Worm (Caenorhabditis elegans) whole organism, mixed stage, embryonic: ENCODE results near the gene nlp-56.
"Not testable (repeated sequence)": the region's sequence is repeated elsewhere in the genome, so short reads cannot be mapped to it uniquely, and the experiment has no call there.

Source experiments
- M03D4.4 ChIP-seq: sonication (generic microtip); optimal IDR thresholded peaks from 2 replicates; lab custom pipeline; 2017; ENCODE audit warnings: mild to moderate bottlenecking, missing genetic modification characterization, missing compliant biosample characterization
- bed-3 ChIP-seq: fragments of 200-800 bp; sonication (Bioruptor generic); optimal IDR thresholded peaks from 3 replicates; lab custom pipeline; 2018; ENCODE audit warnings: mild to moderate bottlenecking, missing genetic modification characterization, moderate library complexity, missing compliant biosample characterization
- blmp-1 ChIP-seq: fragments of 150-350 bp; optimal IDR thresholded peaks from 2 replicates; lab custom pipeline; 2014; ENCODE audit warnings: missing biosample characterization, missing genetic modification characterization
- ceh-39 ChIP-seq: fragments of 150-350 bp; optimal IDR thresholded peaks from 2 replicates; lab custom pipeline; 2014; ENCODE audit warnings: missing biosample characterization, missing genetic modification characterization
- ceh-83 ChIP-seq: fragments of 200-800 bp; sonication (Bioruptor generic); optimal IDR thresholded peaks from 2 replicates; lab custom pipeline; 2018; ENCODE audit warnings: mild to moderate bottlenecking, missing genetic modification characterization, missing compliant biosample characterization
- ces-1 ChIP-seq: fragments of 150-350 bp; optimal IDR thresholded peaks from 2 replicates; lab custom pipeline; 2014; ENCODE audit warnings: missing biosample characterization, missing genetic modification reagents, missing genetic modification characterization
- cnd-1 ChIP-seq: fragments of 200-800 bp; sonication (Bioruptor generic); optimal IDR thresholded peaks from 2 replicates; lab custom pipeline; 2018; ENCODE audit warnings: mild to moderate bottlenecking, missing genetic modification characterization, missing compliant biosample characterization
- drap-1 ChIP-seq: fragments of 200-800 bp; sonication (Bioruptor generic); optimal IDR thresholded peaks from 3 replicates; lab custom pipeline; 2018; ENCODE audit warnings: mild to moderate bottlenecking, missing genetic modification characterization, missing compliant biosample characterization
- elt-3 ChIP-seq: fragments of 150-350 bp; optimal IDR thresholded peaks from 2 replicates; lab custom pipeline; 2014; ENCODE audit warnings: missing biosample characterization, missing genetic modification characterization
- flh-1 ChIP-seq: fragments of 200-800 bp; sonication (Bioruptor generic); optimal IDR thresholded peaks from 2 replicates; lab custom pipeline; 2018; ENCODE audit warnings: mild to moderate bottlenecking, missing genetic modification characterization, moderate library complexity, missing compliant biosample characterization
- ham-2 ChIP-seq: fragments of 200-800 bp; sonication (Bioruptor generic); optimal IDR thresholded peaks from 2 replicates; lab custom pipeline; 2018; ENCODE audit warnings: mild to moderate bottlenecking, missing genetic modification characterization, missing compliant biosample characterization
- hlh-1 ChIP-seq: fragments of 150-350 bp; optimal IDR thresholded peaks from 2 replicates; lab custom pipeline; 2014; ENCODE audit warnings: missing biosample characterization, missing genetic modification reagents, missing genetic modification characterization
- lin-13 ChIP-seq: fragments of 150-350 bp; optimal IDR thresholded peaks from 2 replicates; lab custom pipeline; 2014; ENCODE audit warnings: missing biosample characterization, missing genetic modification characterization
- lin-32 ChIP-seq: fragments of 200-800 bp; sonication (Bioruptor generic); optimal IDR thresholded peaks from 2 replicates; lab custom pipeline; 2018; ENCODE audit warnings: mild to moderate bottlenecking, missing genetic modification characterization, missing compliant biosample characterization
- lsy-2 ChIP-seq: fragments of 150-350 bp; optimal IDR thresholded peaks from 2 replicates; lab custom pipeline; 2014; ENCODE audit warnings: missing biosample characterization, missing genetic modification characterization
- mab-5 ChIP-seq: fragments of 150-350 bp; optimal IDR thresholded peaks from 2 replicates; lab custom pipeline; 2014; ENCODE audit warnings: missing biosample characterization, missing genetic modification characterization
- mep-1 ChIP-seq: fragments of 150-350 bp; optimal IDR thresholded peaks from 2 replicates; lab custom pipeline; 2017; ENCODE audit warnings: missing biosample characterization, missing genetic modification reagents, missing genetic modification characterization, inconsistent platforms
- mls-2 ChIP-seq: sonication (generic microtip); optimal IDR thresholded peaks from 2 replicates; lab custom pipeline; 2016; ENCODE audit warnings: mild to moderate bottlenecking, missing genetic modification characterization, moderate library complexity, missing compliant biosample characterization
- nhr-12 ChIP-seq: fragments of 150-350 bp; optimal IDR thresholded peaks from 2 replicates; lab custom pipeline; 2014; ENCODE audit warnings: missing biosample characterization, missing genetic modification characterization
- nhr-237 ChIP-seq: fragments of 150-350 bp; optimal IDR thresholded peaks from 2 replicates; lab custom pipeline; 2014; ENCODE audit warnings: missing biosample characterization, missing genetic modification characterization
- nhr-28 ChIP-seq: fragments of 150-350 bp; optimal IDR thresholded peaks from 2 replicates; lab custom pipeline; 2014; ENCODE audit warnings: missing biosample characterization, missing genetic modification characterization
- nhr-76 ChIP-seq: sonication (generic microtip); optimal IDR thresholded peaks from 2 replicates; lab custom pipeline; 2017; ENCODE audit warnings: missing biosample characterization, missing genetic modification characterization
- pha-4 ChIP-seq: fragments of 150-350 bp; optimal IDR thresholded peaks from 2 replicates; lab custom pipeline; 2018; ENCODE audit warnings: missing biosample characterization, missing genetic modification reagents, missing genetic modification characterization
- sem-2 ChIP-seq: fragments of 200-800 bp; sonication (Bioruptor generic); optimal IDR thresholded peaks from 2 replicates; lab custom pipeline; 2018; ENCODE audit warnings: mild to moderate bottlenecking, missing genetic modification characterization, missing compliant biosample characterization
- snpc-4 ChIP-seq: fragments of 150-350 bp; optimal IDR thresholded peaks from 2 replicates; lab custom pipeline; 2014; ENCODE audit warnings: missing biosample characterization, missing genetic modification characterization
- sptf-1 ChIP-seq: sonication (generic microtip); optimal IDR thresholded peaks from 2 replicates; lab custom pipeline; 2017; ENCODE audit warnings: mild to moderate bottlenecking, missing genetic modification characterization, moderate library complexity, missing compliant biosample characterization
- unc-120 ChIP-seq: sonication (generic microtip); optimal IDR thresholded peaks from 2 replicates; lab custom pipeline; 2017; ENCODE audit warnings: missing genetic modification characterization, missing compliant biosample characterization; ENCODE audit not compliant: poor library complexity, severe bottlenecking
- unc-39 ChIP-seq: fragments of 150-350 bp; optimal IDR thresholded peaks from 2 replicates; lab custom pipeline; 2014; ENCODE audit warnings: missing biosample characterization, missing genetic modification characterization
- unc-62 ChIP-seq: fragments of 150-350 bp; optimal IDR thresholded peaks from 2 replicates; lab custom pipeline; 2014; ENCODE audit warnings: missing biosample characterization, missing genetic modification reagents, missing genetic modification characterization
- zip-8 ChIP-seq: fragments of 150-350 bp; optimal IDR thresholded peaks from 2 replicates; lab custom pipeline; 2014; ENCODE audit warnings: missing biosample characterization, missing genetic modification characterization
- ztf-11 ChIP-seq: fragments of 150-350 bp; optimal IDR thresholded peaks from 2 replicates; lab custom pipeline; 2014; ENCODE audit warnings: missing biosample characterization, missing genetic modification characterization

The nlp-56 gene

ce11 chrIV:14781537-14781936 lies 3.0 kb downstream of the nlp-56 start, which contains the start of gene Y57G11C.8:
TSS of gene Y57G11C.8 (plus strand) at chrIV:14781837.
- TF ChIP-seq nhr-76 (tag; lab: Kevin White, UChicago) (no peak), zip-8 (tag; lab: Kevin White, UChicago) (no peak), flh-1 (no peak), pha-4 (tag; lab: Kevin White, UChicago) (no peak), ceh-83 (no peak), hlh-1 (tag; lab: Kevin White, UChicago) (no peak), lin-13 (tag; lab: Kevin White, UChicago) (no peak)
- TF ChIP-seq, all 35 proteins: peak for 0

DNA sequence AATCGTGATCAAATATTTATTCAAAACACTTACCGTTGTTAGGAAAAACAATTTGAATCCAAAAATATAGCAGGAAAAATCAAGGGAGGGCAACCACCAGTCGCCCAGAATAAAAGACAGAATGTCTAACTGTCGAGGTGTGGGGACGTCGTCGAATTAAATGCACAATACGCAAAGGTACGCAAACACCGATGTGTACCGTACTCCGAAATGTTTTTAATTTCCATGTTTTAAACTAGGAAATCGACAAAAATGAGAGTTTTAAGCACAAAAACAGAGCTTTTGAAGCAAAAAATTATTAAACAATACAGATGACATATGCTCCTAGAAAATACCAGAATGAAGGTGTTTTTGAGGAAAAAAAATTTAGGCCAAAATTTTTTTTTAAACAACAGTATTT lies 10.1 kb downstream of the nlp-56 start, which contains the start of gene Y57G11C.51:
Gene Y57G11C.51, minus strand, starts transcription at position 101 of the 400 bp plus-strand sequence.
- TF ChIP-seq M03D4.4 (tag; lab: Kevin White, UChicago); lin-13 (tag; lab: Kevin White, UChicago); lin-32: not testable (repeated sequence)
- TF ChIP-seq, all 35 proteins: peak for 0; not testable (repeated sequence) for 35

DNA sequence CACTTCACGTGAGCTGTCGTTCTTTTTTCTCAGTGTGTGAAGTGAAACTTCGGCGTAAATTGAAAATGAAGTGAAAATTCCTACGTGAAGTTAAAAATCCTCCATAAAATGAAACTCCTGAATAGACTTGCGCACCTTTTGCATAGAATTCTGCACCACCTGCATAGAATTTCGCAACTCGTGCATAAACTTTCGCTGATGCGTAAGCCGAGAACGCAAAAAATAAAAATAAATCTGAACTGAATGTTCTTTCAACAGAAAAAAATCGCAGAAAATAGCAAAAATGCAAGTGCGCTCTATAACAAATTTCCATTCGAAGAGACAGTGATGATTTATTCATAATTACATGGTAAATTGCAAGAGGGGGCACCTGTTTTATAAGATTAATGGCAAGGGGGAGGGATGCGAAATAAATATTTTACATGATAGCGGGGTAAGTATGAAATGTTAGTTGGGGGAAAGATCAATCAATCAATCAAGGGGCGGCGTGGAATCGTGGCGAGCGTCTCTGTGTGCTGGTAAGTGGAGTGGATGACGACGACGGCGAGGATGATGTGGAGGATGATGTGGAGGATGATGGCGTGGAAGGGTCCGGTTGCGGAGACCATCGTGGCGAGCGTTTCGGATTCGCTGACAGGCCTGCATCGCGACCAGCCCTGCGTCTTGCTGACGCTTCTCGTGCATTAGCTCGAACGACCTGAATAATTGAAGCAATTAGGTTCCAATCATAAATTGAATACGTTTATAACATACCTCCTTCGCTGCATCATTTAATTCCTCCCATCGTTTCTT lies 11.1 kb downstream of the nlp-56 start, which contains the start of gene Y57G11C.36:
Gene Y57G11C.36, minus strand, starts transcription at position 502 of the 792 bp plus-strand sequence.
- no peak for TF ChIP-seq drap-1 (GFP tag; lab: Kevin White, UChicago)
- TF ChIP-seq lsy-2, result no peak
- TF ChIP-seq ceh-83, result no peak
- TF ChIP-seq snpc-4, result no peak
- TF ChIP-seq M03D4.4 (tag; lab: Kevin White, UChicago), result no peak
- no peak for TF ChIP-seq mls-2 (tag; lab: Kevin White, UChicago)
- no peak for TF ChIP-seq lin-13 (tag; lab: Kevin White, UChicago)
- TF ChIP-seq ces-1, result no peak
- TF ChIP-seq unc-39, result no peak
- no peak for TF ChIP-seq sem-2 (GFP tag; lab: Kevin White, UChicago)
- no peak for TF ChIP-seq blmp-1
- TF ChIP-seq cnd-1 (tag; lab: Kevin White, UChicago), result no peak
- no peak for TF ChIP-seq hlh-1 (tag; lab: Kevin White, UChicago)
- no peak for TF ChIP-seq bed-3 (GFP tag; lab: Kevin White, UChicago)
- TF ChIP-seq ceh-39, result no peak
- TF ChIP-seq mab-5 (tag; lab: Kevin White, UChicago), result no peak
- no peak for TF ChIP-seq unc-120 (tag; lab: Kevin White, UChicago)
- TF ChIP-seq nhr-76 (tag; lab: Kevin White, UChicago), result no peak
- TF ChIP-seq elt-3 (tag; lab: Kevin White, UChicago), result no peak

ce11 chrIV:14771325-14771724 lies 13.2 kb downstream of the nlp-56 start, which contains the start of gene degl-1:
TSS of gene degl-1 (minus strand) at chrIV:14771425.
- TF ChIP-seq ceh-83 (no peak), drap-1 (GFP tag; lab: Kevin White, UChicago) (no peak), M03D4.4 (tag; lab: Kevin White, UChicago) (no peak), ztf-11 (tag; lab: Kevin White, UChicago) (no peak), nhr-12 (tag; lab: Kevin White, UChicago) (no peak), mab-5 (tag; lab: Kevin White, UChicago) (no peak), nhr-237 (tag; lab: Kevin White, UChicago) (no peak), ham-2 (GFP tag; lab: Kevin White, UChicago) (no peak), mls-2 (tag; lab: Kevin White, UChicago) (no peak), sptf-1 (tag; lab: Kevin White, UChicago) (no peak), unc-62 (GFP tag; lab: Kevin White, UChicago) (no peak), lsy-2 (no peak), zip-8 (tag; lab: Kevin White, UChicago) (no peak), nhr-28 (tag; lab: Kevin White, UChicago) (no peak), lin-13 (tag; lab: Kevin White, UChicago) (no peak), blmp-1 (no peak), pha-4 (tag; lab: Kevin White, UChicago) (no peak), mep-1 (tag; lab: Kevin White, UChicago) (no peak), ceh-39 (no peak), hlh-1 (tag; lab: Kevin White, UChicago) (no peak)
